Worm (Caenorhabditis elegans) whole organism, young adult: ENCODE measurements around the gene otpl-7.

Experiments used
- B0019.2 ChIP-seq: fragments of 200-800 bp; sonication (Bioruptor generic); conservative IDR thresholded peaks from 2 replicates; pipeline ENCODE4 v1.3.6; 2022; ENCODE audit warnings: missing genetic modification reagents, missing genetic modification characterization, missing compliant biosample characterization
- B0261.1 ChIP-seq: sonication (generic microtip); optimal IDR thresholded peaks from 2 replicates; lab custom pipeline; 2016; ENCODE audit warnings: mild to moderate bottlenecking, missing genetic modification characterization, moderate library complexity, missing compliant biosample characterization
- B0336.3 ChIP-seq: fragments of 200-800 bp; sonication (Bioruptor generic); IDR thresholded peaks from 2 replicates; pipeline ENCODE4 v1.3.6; 2022; ENCODE audit warnings: missing genetic modification characterization, missing compliant biosample characterization
- D2030.7 ChIP-seq: fragments of 200-800 bp; sonication (Bioruptor generic); IDR thresholded peaks from 2 replicates; pipeline ENCODE4 v1.3.6; 2022; ENCODE audit warnings: missing genetic modification reagents, missing genetic modification characterization, missing compliant biosample characterization
- F22D6.2 ChIP-seq: sonication (generic microtip); optimal IDR thresholded peaks from 2 replicates; lab custom pipeline; 2016; ENCODE audit warnings: mild to moderate bottlenecking, missing genetic modification characterization, missing compliant biosample characterization
- F33H1.4 ChIP-seq: fragments of 200-800 bp; sonication (Bioruptor generic); IDR thresholded peaks from 2 replicates; pipeline ENCODE4 v1.3.6; 2022; ENCODE audit warnings: missing genetic modification reagents, missing genetic modification characterization, missing compliant biosample characterization
- F52B5.7 ChIP-seq: sonication (generic microtip); optimal IDR thresholded peaks from 2 replicates; lab custom pipeline; 2016; ENCODE audit warnings: mild to moderate bottlenecking, missing genetic modification characterization, missing compliant biosample characterization
- F57A8.1 ChIP-seq: fragments of 200-800 bp; sonication (Bioruptor generic); optimal IDR thresholded peaks from 2 replicates; lab custom pipeline; 2018; ENCODE audit warnings: mild to moderate bottlenecking, missing genetic modification characterization, moderate library complexity, missing compliant biosample characterization
- K11D2.4 ChIP-seq: fragments of 200-800 bp; sonication (Bioruptor generic); IDR thresholded peaks from 2 replicates; pipeline ENCODE4 v1.3.6; 2022; ENCODE audit warnings: missing genetic modification reagents, missing genetic modification characterization, missing compliant biosample characterization
- T26A5.8 ChIP-seq: sonication (generic microtip); optimal IDR thresholded peaks from 2 replicates; lab custom pipeline; 2016; ENCODE audit warnings: missing genetic modification characterization, missing compliant biosample characterization
- Y53F4B.3 ChIP-seq: fragments of 200-800 bp; sonication (Bioruptor generic); IDR thresholded peaks from 2 replicates; pipeline ENCODE4 v1.3.6; 2022; ENCODE audit warnings: missing genetic modification reagents, missing genetic modification characterization, missing compliant biosample characterization
- Y79H2A.3 ChIP-seq: fragments of 200-800 bp; sonication (Bioruptor generic); conservative IDR thresholded peaks from 2 replicates; pipeline ENCODE4 v1.3.6; 2022; ENCODE audit warnings: missing genetic modification reagents, missing genetic modification characterization, missing compliant biosample characterization
- Y95B8A.8 ChIP-seq: fragments of 200-800 bp; sonication (Bioruptor generic); IDR thresholded peaks from 2 replicates; pipeline ENCODE4 v1.3.6; 2022; ENCODE audit warnings: missing genetic modification reagents, missing genetic modification characterization, missing compliant biosample characterization
- attf-3 ChIP-seq: fragments of 200-800 bp; sonication (Bioruptor generic); conservative IDR thresholded peaks from 2 replicates; pipeline ENCODE4 v1.3.6; 2022; ENCODE audit warnings: missing genetic modification reagents, missing genetic modification characterization, missing compliant biosample characterization
- attf-6 ChIP-seq: fragments of 200-800 bp; sonication (Bioruptor generic); IDR thresholded peaks from 2 replicates; pipeline ENCODE4 v1.3.6; 2022; ENCODE audit warnings: missing genetic modification reagents, missing genetic modification characterization, missing compliant biosample characterization
- ceh-27 ChIP-seq: fragments of 200-800 bp; sonication (Bioruptor generic); optimal IDR thresholded peaks from 2 replicates; lab custom pipeline; 2018; ENCODE audit warnings: mild to moderate bottlenecking, missing genetic modification characterization, moderate library complexity, missing compliant biosample characterization
- ceh-40 ChIP-seq: fragments of 200-800 bp; sonication (Bioruptor generic); IDR thresholded peaks from 2 replicates; pipeline ENCODE4 v1.3.6; 2022; ENCODE audit warnings: missing genetic modification characterization, missing compliant biosample characterization
- ceh-58 ChIP-seq: fragments of 200-800 bp; sonication (Bioruptor generic); IDR thresholded peaks from 2 replicates; pipeline ENCODE4 v1.3.6; 2022; ENCODE audit warnings: missing genetic modification characterization, missing compliant biosample characterization
- chd-7 ChIP-seq: sonication (generic microtip); optimal IDR thresholded peaks from 2 replicates; lab custom pipeline; 2016; ENCODE audit warnings: mild to moderate bottlenecking, missing genetic modification characterization, moderate library complexity, missing compliant biosample characterization
- die-1 ChIP-seq: sonication (generic microtip); optimal IDR thresholded peaks from 2 replicates; lab custom pipeline; 2016; ENCODE audit warnings: missing genotype, mild to moderate bottlenecking, missing genetic modification characterization, missing compliant biosample characterization
- dpl-1 ChIP-seq: fragments of 150-350 bp; optimal IDR thresholded peaks from 2 replicates; lab custom pipeline; 2014; ENCODE audit warnings: missing biosample characterization, missing genetic modification reagents, missing genetic modification characterization
- egl-44 ChIP-seq: fragments of 200-800 bp; sonication (Bioruptor generic); IDR thresholded peaks from 2 replicates; pipeline ENCODE4 v1.3.6; 2022; ENCODE audit warnings: missing genetic modification reagents, missing genetic modification characterization, missing compliant biosample characterization
- ekl-4 ChIP-seq: fragments of 200-800 bp; sonication (Bioruptor generic); IDR thresholded peaks from 2 replicates; pipeline ENCODE4 v1.3.6; 2022; ENCODE audit warnings: missing genetic modification reagents, missing genetic modification characterization, missing compliant biosample characterization
- ets-4 ChIP-seq: fragments of 200-800 bp; sonication (Bioruptor generic); optimal IDR thresholded peaks from 2 replicates; lab custom pipeline; 2018; ENCODE audit warnings: mild to moderate bottlenecking, missing genetic modification characterization, missing compliant biosample characterization
- hlh-26 ChIP-seq: fragments of 200-800 bp; sonication (Bioruptor generic); conservative IDR thresholded peaks from 2 replicates; pipeline ENCODE4 v1.3.6; 2022; ENCODE audit warnings: missing genetic modification reagents, missing genetic modification characterization, missing compliant biosample characterization
- hmg-20 ChIP-seq: fragments of 200-800 bp; sonication (Bioruptor generic); IDR thresholded peaks from 2 replicates; pipeline ENCODE4 v1.3.6; 2022; ENCODE audit warnings: missing genetic modification reagents, missing genetic modification characterization, missing compliant biosample characterization
- hsf-1 ChIP-seq: fragments of 200-800 bp; sonication (Bioruptor generic); IDR thresholded peaks from 2 replicates; pipeline ENCODE4 v1.3.6; 2022; ENCODE audit warnings: missing genetic modification reagents, missing genetic modification characterization, missing compliant biosample characterization
- lag-1 ChIP-seq: fragments of 200-800 bp; sonication (Bioruptor generic); IDR thresholded peaks from 2 replicates; pipeline ENCODE4 v1.3.6; 2022; ENCODE audit warnings: missing genetic modification reagents, missing genetic modification characterization, missing compliant biosample characterization
- lin-26 ChIP-seq: fragments of 200-800 bp; sonication (Bioruptor generic); IDR thresholded peaks from 2 replicates; pipeline ENCODE4 v1.3.6; 2022; ENCODE audit warnings: missing genetic modification reagents, missing genetic modification characterization, missing compliant biosample characterization
- lin-40 ChIP-seq: sonication (generic microtip); optimal IDR thresholded peaks from 2 replicates; lab custom pipeline; 2016; ENCODE audit warnings: missing genetic modification characterization, mild to moderate bottlenecking, missing compliant biosample characterization, missing genotype, missing genetic modification reagents
- madf-10 ChIP-seq: sonication (generic microtip); optimal IDR thresholded peaks from 2 replicates; lab custom pipeline; 2016; ENCODE audit warnings: mild to moderate bottlenecking, missing genetic modification characterization, missing compliant biosample characterization
- madf-3 ChIP-seq: fragments of 200-800 bp; sonication (Bioruptor generic); IDR thresholded peaks from 2 replicates; pipeline ENCODE4 v1.3.6; 2022; ENCODE audit warnings: missing genetic modification reagents, missing genetic modification characterization, missing compliant biosample characterization
- madf-6 ChIP-seq: fragments of 200-800 bp; sonication (Bioruptor generic); IDR thresholded peaks from 2 replicates; pipeline ENCODE4 v1.3.6; 2022; ENCODE audit warnings: missing genetic modification reagents, missing genetic modification characterization, missing compliant biosample characterization
- nfya-2 ChIP-seq: fragments of 200-800 bp; sonication (Bioruptor generic); IDR thresholded peaks from 2 replicates; pipeline ENCODE4 v1.3.6; 2022; ENCODE audit warnings: missing genetic modification reagents, missing genetic modification characterization, missing compliant biosample characterization
- nfyb-1 ChIP-seq: fragments of 200-800 bp; sonication (Bioruptor generic); IDR thresholded peaks from 2 replicates; pipeline ENCODE4 v1.3.6; 2022; ENCODE audit warnings: missing genetic modification reagents, missing genetic modification characterization, missing compliant biosample characterization
- pbrm-1 ChIP-seq: fragments of 200-800 bp; sonication (Bioruptor generic); IDR thresholded peaks from 2 replicates; pipeline ENCODE4 v1.3.6; 2022; ENCODE audit warnings: missing genetic modification reagents, missing genetic modification characterization, missing compliant biosample characterization
- pha-4 ChIP-seq: fragments of 150-350 bp; sonication (generic microtip); optimal IDR thresholded peaks from 2 replicates; lab custom pipeline; 2014; ENCODE audit warnings: missing biosample characterization, missing genetic modification reagents, missing genetic modification characterization
- rec-8 ChIP-seq, 2 experiments: sonication (generic microtip); optimal IDR thresholded peaks; 2 replicates each; lab custom pipeline; 2016; ENCODE audit warnings: mild to moderate bottlenecking in 2 of 2, missing genetic modification characterization in 2 of 2, missing genetic modification reagents in 2 of 2, missing genotype in 2 of 2, missing biosample characterization in 1 of 2, missing compliant biosample characterization in 1 of 2, moderate library complexity in 1 of 2
- rpc-1 ChIP-seq, 2 experiments: fragments of 150-350 bp in 1 of 2; sonication (generic microtip) in 1 of 2; optimal IDR thresholded peaks; 2 replicates each; lab custom pipeline; 2014 to 2018; ENCODE audit warnings: missing biosample characterization in 1 of 2, missing genetic modification characterization in 1 of 2, missing genetic modification reagents in 1 of 2, missing genotype in 1 of 2
- snpc-1.1 ChIP-seq: sonication (generic microtip); optimal IDR thresholded peaks from 2 replicates; lab custom pipeline; 2017; ENCODE audit warnings: missing genetic modification characterization, mild to moderate bottlenecking, missing compliant biosample characterization, antibody characterized with exemption, moderate library complexity, missing genotype, missing genetic modification reagents; ENCODE audit not compliant: insufficient read depth
- snpc-1.3 ChIP-seq: sonication (generic microtip); optimal IDR thresholded peaks from 2 replicates; lab custom pipeline; 2017; ENCODE audit warnings: missing genetic modification characterization, mild to moderate bottlenecking, missing compliant biosample characterization, antibody characterized with exemption, moderate library complexity, missing genotype, missing genetic modification reagents; ENCODE audit not compliant: insufficient read depth
- sptf-2 ChIP-seq: fragments of 200-800 bp; sonication (Bioruptor generic); optimal IDR thresholded peaks from 2 replicates; lab custom pipeline; 2018; ENCODE audit warnings: mild to moderate bottlenecking, missing genetic modification characterization, missing compliant biosample characterization
- tbx-9 ChIP-seq: sonication (generic microtip); optimal IDR thresholded peaks from 2 replicates; lab custom pipeline; 2016; ENCODE audit warnings: borderline replicate concordance, missing genetic modification characterization, inconsistent platforms, missing compliant biosample characterization
- tlf-1 ChIP-seq: fragments of 200-800 bp; sonication (Bioruptor generic); optimal IDR thresholded peaks from 2 replicates; lab custom pipeline; 2018; ENCODE audit warnings: mild to moderate bottlenecking, missing genetic modification characterization, missing compliant biosample characterization
- unc-130 ChIP-seq: sonication (generic microtip); optimal IDR thresholded peaks from 2 replicates; lab custom pipeline; 2016; ENCODE audit warnings: missing genetic modification reagents, missing genetic modification characterization, missing compliant biosample characterization
- unc-62 ChIP-seq: fragments of 150-350 bp; optimal IDR thresholded peaks from 2 replicates; lab custom pipeline; 2014; ENCODE audit warnings: missing biosample characterization, missing genetic modification reagents, missing genetic modification characterization
- zim-3 ChIP-seq: sonication (generic microtip); optimal IDR thresholded peaks from 2 replicates; lab custom pipeline; 2017; ENCODE audit warnings: mild to moderate bottlenecking, missing genetic modification characterization, moderate library complexity, missing compliant biosample characterization
- ztf-22 ChIP-seq: fragments of 200-800 bp; sonication (Bioruptor generic); optimal IDR thresholded peaks from 2 replicates; lab custom pipeline; 2018; ENCODE audit warnings: mild to moderate bottlenecking, missing genetic modification characterization, moderate library complexity, missing compliant biosample characterization

otpl-7 gene

DNA sequence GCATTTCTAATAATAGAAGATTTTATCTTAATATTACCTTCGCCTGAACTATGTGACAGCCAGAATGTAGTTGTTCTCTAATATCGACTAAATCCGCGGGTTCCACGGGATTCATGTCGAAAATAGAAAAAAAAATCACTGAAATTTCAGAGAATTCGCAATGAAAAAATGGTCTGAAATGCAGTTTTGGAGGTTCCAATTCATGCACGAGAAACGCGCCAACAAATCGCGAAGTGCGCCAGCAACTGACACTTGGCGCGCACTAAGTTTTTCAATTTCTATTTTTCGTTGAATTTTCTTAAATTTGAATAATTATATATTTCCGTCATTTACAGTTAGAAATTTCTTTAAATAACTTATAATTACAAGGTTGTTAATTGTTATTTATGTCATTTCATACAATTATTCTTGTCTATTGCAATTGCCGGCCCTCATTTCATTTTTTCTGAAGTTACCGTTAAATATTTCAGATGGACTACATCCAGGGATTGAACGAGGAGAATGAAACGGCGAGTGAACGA lies 48.6 kb downstream of the otpl-7 start, which contains the start of the genes F25G6.9 and symk-1 (continued):
- TF ChIP-seq hlh-26 (GFP tag; lab: Robert Waterston, UW) (no peak), D2030.7 (GFP tag; lab: Robert Waterston, UW) (peak; percentile 23; the same call in 1 of the 2 replicates), unc-62 (GFP tag; lab: Kevin White, UChicago) (no peak), F52B5.7 (tag; lab: Kevin White, UChicago) (no peak), tbx-9 (no peak), Y53F4B.3 (GFP tag; lab: Robert Waterston, UW) (no peak), lag-1 (GFP tag; lab: Robert Waterston, UW) (no peak), chd-7 (tag; lab: Kevin White, UChicago) (no peak), hmg-20 (no peak), die-1 (tag; lab: Kevin White, UChicago) (no peak), ceh-27 (GFP tag; lab: Kevin White, UChicago) (no peak), madf-3 (GFP tag; lab: Robert Waterston, UW) (no peak), B0261.1 (no peak), ceh-58 (GFP tag; lab: Robert Waterston, UW) (no peak), rec-8 (tag; optimal IDR thresholded peaks at IDR 0.05; lab: Kevin White, UChicago) (no peak), dpl-1 (GFP tag; lab: Kevin White, UChicago) (no peak), ekl-4 (no peak), lin-40 (tag; lab: Kevin White, UChicago) (peak; percentile 72), Y79H2A.3 (GFP tag; lab: Robert Waterston, UW) (no peak), snpc-1.3 (no peak), pha-4 (tag; lab: Kevin White, UChicago) (no peak), tlf-1 (no peak), ets-4 (GFP tag; lab: Kevin White, UChicago) (no peak), attf-3 (GFP tag; lab: Robert Waterston, UW) (no peak), B0019.2 (GFP tag; lab: Robert Waterston, UW) (no peak), hsf-1 (GFP tag; lab: Robert Waterston, UW) (0 out of 2 replicates have a peak, but pooled peaks have one; percentile 21), ceh-40 (GFP tag; lab: Robert Waterston, UW) (no peak), egl-44 (GFP tag; lab: Robert Waterston, UW) (no peak), T26A5.8 (tag; lab: Kevin White, UChicago) (no peak), madf-10 (no peak), zim-3 (tag; lab: Kevin White, UChicago) (no peak), Y95B8A.8 (no peak), lin-26 (no peak), B0336.3 (GFP tag; lab: Robert Waterston, UW) (0 out of 2 replicates have a peak, but pooled peaks have one; percentile 28), nfya-2 (GFP tag; lab: Robert Waterston, UW) (no peak), rpc-1 (optimal IDR thresholded peaks at IDR 0.05; lab: Kevin White, UChicago) (no peak), rpc-1 (tag; optimal IDR thresholded peaks at IDR 0.05; lab: Kevin White, UChicago) (no peak), attf-6 (GFP tag; lab: Robert Waterston, UW) (no peak), F33H1.4 (GFP tag; lab: Robert Waterston, UW) (peak; percentile 42), unc-130 (GFP tag; lab: Kevin White, UChicago) (no peak), F57A8.1 (GFP tag; lab: Kevin White, UChicago) (no peak), ztf-22 (GFP tag; lab: Kevin White, UChicago) (no peak), snpc-1.1 (tag; lab: Kevin White, UChicago) (peak; percentile 28), K11D2.4 (GFP tag; lab: Robert Waterston, UW) (peak; percentile 57; the same call in 1 of the 2 replicates), pbrm-1 (peak; percentile 64), madf-6 (no peak; the same call in 1 of the 2 replicates), F22D6.2 (tag; lab: Kevin White, UChicago) (no peak), sptf-2 (GFP tag; lab: Kevin White, UChicago) (no peak), nfyb-1 (GFP tag; lab: Robert Waterston, UW) (no peak)
